Fruit fly (Drosophila melanogaster): Measurements from ENCODE around the gene ArgRS.

DNA sequence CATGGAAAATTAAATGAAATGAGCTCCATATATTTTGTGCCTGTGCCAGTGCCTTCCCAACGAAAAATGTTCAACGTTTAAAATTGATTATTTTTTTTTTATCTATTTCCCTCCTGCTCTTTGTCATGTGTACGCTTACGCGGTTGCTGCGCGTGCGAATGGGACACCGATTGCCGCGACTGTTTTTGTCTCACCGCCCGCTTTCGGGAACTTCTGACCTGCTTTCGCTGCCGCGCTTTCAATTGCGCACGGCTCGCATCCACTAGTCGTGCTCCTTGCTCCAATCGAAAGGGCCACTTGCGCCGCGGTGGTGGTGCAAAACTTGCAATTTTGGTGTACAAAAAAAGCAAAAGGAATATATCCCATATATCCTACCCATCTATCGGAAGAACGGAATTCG is 16.5 kb upstream of the ArgRS start:
- TF ChIP-seq Myc (optimal IDR thresholded peaks at IDR 0.05) (no peak), psq (optimal IDR thresholded peaks at IDR 0.05) (no peak)

All from Kc167 (cell line).